Fruit fly (Drosophila melanogaster): ENCODE data around the gene CG12682.

The CG12682 gene

dm6 chrX:4825674-4826073 is at the start of gene CG12682:
CG12682 (plus strand) TSS chrX:4825974.
- no peak for TF ChIP-seq CG17801 (GFP tag; optimal IDR thresholded peaks at IDR 0.05; ENCODE audit: partially characterized antibody)

dm6 chrX:4777275-4777674 is 48.5 kb upstream of the CG12682 start, which contains the start of gene CG2871:
CG2871 (minus strand) TSS chrX:4777375.
- TF ChIP-seq CG17801 (GFP tag; optimal IDR thresholded peaks at IDR 0.05; ENCODE audit: partially characterized antibody): no peak

dm6 chrX:4782689-4783088 is 43.1 kb upstream of the CG12682 start, which contains the start of gene CG15471:
CG15471 (minus strand) TSS chrX:4782789.
- TF ChIP-seq CG17801 (GFP tag; optimal IDR thresholded peaks at IDR 0.05; ENCODE audit: partially characterized antibody): no peak

dm6 chrX:4783775-4784174 is 42.0 kb upstream of the CG12682 start, which contains the start of gene CG6978:
CG6978 (plus strand) TSS chrX:4784075.
- no peak for TF ChIP-seq CG17801 (GFP tag; optimal IDR thresholded peaks at IDR 0.05; ENCODE audit: partially characterized antibody)

- no peak for TF ChIP-seq CG17801 (GFP tag; optimal IDR thresholded peaks at IDR 0.05; ENCODE audit: partially characterized antibody)
Observed at dm6 chrX:4804762-4805161, 21.0 kb upstream of the CG12682 start, which contains the start of gene CG2861. CG2861 (minus strand) TSS chrX:4804862.

dm6 chrX:4807826-4808225 is 17.9 kb upstream of the CG12682 start:
- TF ChIP-seq CG17801 (GFP tag; optimal IDR thresholded peaks at IDR 0.05; ENCODE audit: partially characterized antibody): no peak

dm6 chrX:4840548-4841098 is 14.8 kb downstream of the CG12682 start, which contains the start of gene CG42594:
CG42594 (plus strand) TSS chrX:4840833.
- no peak for TF ChIP-seq CG17801 (GFP tag; optimal IDR thresholded peaks at IDR 0.05; ENCODE audit: partially characterized antibody)

- no peak for TF ChIP-seq CG17801 (GFP tag; optimal IDR thresholded peaks at IDR 0.05; ENCODE audit: partially characterized antibody)
Observed at dm6 chrX:4849376-4849775, 23.6 kb downstream of the CG12682 start.

- TF ChIP-seq CG17801 (GFP tag; optimal IDR thresholded peaks at IDR 0.05; ENCODE audit: partially characterized antibody): no peak
Observed at dm6 chrX:4860266-4860665, 34.5 kb downstream of the CG12682 start.

- no peak for TF ChIP-seq CG17801 (GFP tag; optimal IDR thresholded peaks at IDR 0.05; ENCODE audit: partially characterized antibody)
Observed at dm6 chrX:4875370-4875769, 49.6 kb downstream of the CG12682 start, which contains the start of gene boil. boil (plus strand) TSS chrX:4875670.

All from ovary, adult (tissue).